Worm (Caenorhabditis elegans) whole organism, midembryonic: ENCODE data around the gene C27A7.9.

Experiments
- T22C8.4 ChIP-seq: fragments of 200-800 bp; sonication (Bioruptor generic); IDR thresholded peaks from 2 replicates; pipeline ENCODE4 v1.3.6; 2022; ENCODE audit warnings: missing genetic modification characterization, missing compliant biosample characterization
- cog-1 ChIP-seq: sonication (generic microtip); optimal IDR thresholded peaks from 2 replicates; lab custom pipeline; 2016; ENCODE audit warnings: missing genetic modification characterization, missing compliant biosample characterization
- flt-1 ChIP-seq: fragments of 200-800 bp; sonication (Bioruptor generic); IDR thresholded peaks from 2 replicates; pipeline ENCODE4 v1.3.6; 2022; ENCODE audit warnings: missing genetic modification characterization, missing compliant biosample characterization
- klf-2 ChIP-seq: fragments of 200-800 bp; sonication (Bioruptor generic); conservative IDR thresholded peaks from 2 replicates; pipeline ENCODE4 v1.3.6; 2022; ENCODE audit warnings: missing genetic modification reagents, missing genetic modification characterization, missing compliant biosample characterization
- med-1 ChIP-seq: sonication (generic microtip); optimal IDR thresholded peaks from 2 replicates; lab custom pipeline; 2017; ENCODE audit warnings: missing genetic modification characterization, mild to moderate bottlenecking, missing compliant biosample characterization, antibody characterized with exemption, missing genetic modification reagents; ENCODE audit not compliant: insufficient read depth
- ref-1 ChIP-seq: fragments of 200-800 bp; sonication (Bioruptor generic); conservative IDR thresholded peaks from 2 replicates; pipeline ENCODE4 v1.3.6; 2022; ENCODE audit warnings: missing genetic modification reagents, missing genetic modification characterization, missing compliant biosample characterization
- tab-1 ChIP-seq: fragments of 200-800 bp; sonication (Bioruptor generic); IDR thresholded peaks from 2 replicates; pipeline ENCODE4 v1.3.6; 2022; ENCODE audit warnings: missing genetic modification characterization, missing compliant biosample characterization
- ztf-23 ChIP-seq: fragments of 200-800 bp; sonication (Bioruptor generic); IDR thresholded peaks from 2 replicates; pipeline ENCODE4 v1.3.6; 2022; ENCODE audit warnings: missing genetic modification reagents, missing genetic modification characterization, missing compliant biosample characterization
- ztf-29 ChIP-seq: fragments of 200-800 bp; sonication (Bioruptor generic); IDR thresholded peaks from 2 replicates; pipeline ENCODE4 v1.3.6; 2022; ENCODE audit warnings: missing genetic modification reagents, missing genetic modification characterization, missing compliant biosample characterization

The C27A7.9 gene

ce11 chrV:12154554-12154953, at the start of gene C27A7.9:
C27A7.9 (minus strand) TSS chrV:12154654.
- TF ChIP-seq ztf-23 (GFP tag; lab: Robert Waterston, UW): no peak
- no peak for TF ChIP-seq T22C8.4
- no peak for TF ChIP-seq klf-2 (GFP tag; lab: Robert Waterston, UW)
- no peak for TF ChIP-seq med-1 (GFP tag; lab: Kevin White, UChicago)
- no peak for TF ChIP-seq ztf-29 (GFP tag; lab: Robert Waterston, UW)
- no peak for TF ChIP-seq cog-1
- TF ChIP-seq flt-1: no peak

ce11 chrV:12199474-12199873, 45.0 kb upstream of the C27A7.9 start:
- TF ChIP-seq ztf-29 (GFP tag; lab: Robert Waterston, UW): no peak
- TF ChIP-seq ztf-23 (GFP tag; lab: Robert Waterston, UW): no peak
- TF ChIP-seq klf-2 (GFP tag; lab: Robert Waterston, UW): no peak
- TF ChIP-seq T22C8.4: no peak
- no peak for TF ChIP-seq tab-1
- TF ChIP-seq flt-1: no peak
- TF ChIP-seq cog-1: no peak
- TF ChIP-seq ref-1 (GFP tag; lab: Robert Waterston, UW): no peak

ce11 chrV:12198545-12198944, 44.1 kb upstream of the C27A7.9 start, which contains the start of gene lon-3:
lon-3 (minus strand) TSS chrV:12198645.
- no peak for TF ChIP-seq ztf-29 (GFP tag; lab: Robert Waterston, UW)
- no peak for TF ChIP-seq ref-1 (GFP tag; lab: Robert Waterston, UW)
- no peak for TF ChIP-seq med-1 (GFP tag; lab: Kevin White, UChicago)
- no peak for TF ChIP-seq tab-1
- TF ChIP-seq ztf-23 (GFP tag; lab: Robert Waterston, UW): no peak
- no peak for TF ChIP-seq cog-1

ce11 chrV:12197748-12198147, 43.3 kb upstream of the C27A7.9 start:
- TF ChIP-seq tab-1 (no peak), klf-2 (GFP tag; lab: Robert Waterston, UW) (no peak), flt-1 (no peak), T22C8.4 (no peak), ztf-23 (GFP tag; lab: Robert Waterston, UW) (no peak), med-1 (GFP tag; lab: Kevin White, UChicago) (no peak)

- TF ChIP-seq klf-2 (GFP tag; lab: Robert Waterston, UW) (no peak), ztf-23 (GFP tag; lab: Robert Waterston, UW) (no peak), cog-1 (no peak), ref-1 (GFP tag; lab: Robert Waterston, UW) (no peak)
Measured at ce11 chrV:12196659-12197058, 42.2 kb upstream of the C27A7.9 start.

ce11 chrV:12195845-12196244, 41.4 kb upstream of the C27A7.9 start, which contains the start of gene ZK836.3:
ZK836.3 (minus strand) TSS chrV:12195945.
- TF ChIP-seq flt-1 (no peak), ztf-29 (GFP tag; lab: Robert Waterston, UW) (no peak), T22C8.4 (no peak), med-1 (GFP tag; lab: Kevin White, UChicago) (no peak), tab-1 (no peak), klf-2 (GFP tag; lab: Robert Waterston, UW) (no peak), cog-1 (no peak)

- TF ChIP-seq tab-1 (no peak), ztf-29 (GFP tag; lab: Robert Waterston, UW) (no peak), ref-1 (GFP tag; lab: Robert Waterston, UW) (no peak), cog-1 (no peak), med-1 (GFP tag; lab: Kevin White, UChicago) (no peak)
Measured at ce11 chrV:12194275-12194674, 39.8 kb upstream of the C27A7.9 start, which contains the start of gene ogdh-2. ogdh-2 (plus strand) TSS chrV:12194507.

- no peak for TF ChIP-seq cog-1
- TF ChIP-seq med-1 (GFP tag; lab: Kevin White, UChicago): no peak
- TF ChIP-seq T22C8.4: no peak
- TF ChIP-seq ref-1 (GFP tag; lab: Robert Waterston, UW): no peak
- no peak for TF ChIP-seq tab-1
- TF ChIP-seq ztf-29 (GFP tag; lab: Robert Waterston, UW): no peak
- TF ChIP-seq ztf-23 (GFP tag; lab: Robert Waterston, UW): no peak
- TF ChIP-seq klf-2 (GFP tag; lab: Robert Waterston, UW): no peak
- no peak for TF ChIP-seq flt-1
Measured at ce11 chrV:12192129-12192528, 37.7 kb upstream of the C27A7.9 start, which contains the start of gene rnp-1. rnp-1 (plus strand) TSS chrV:12192273.

ce11 chrV:12190943-12191569, 36.6 kb upstream of the C27A7.9 start, which contains the start of gene dpy-30:
dpy-30 (plus strand) TSS chrV:12191519.
- TF ChIP-seq ztf-29 (GFP tag; lab: Robert Waterston, UW) (no peak), ztf-23 (GFP tag; lab: Robert Waterston, UW) (no peak), ref-1 (GFP tag; lab: Robert Waterston, UW) (no peak), med-1 (GFP tag; lab: Kevin White, UChicago) (no peak), klf-2 (GFP tag; lab: Robert Waterston, UW) (no peak), tab-1 (no peak), flt-1 (no peak), cog-1 (no peak)

- TF ChIP-seq med-1 (GFP tag; lab: Kevin White, UChicago): no peak
- no peak for TF ChIP-seq cog-1
- no peak for TF ChIP-seq tab-1
- no peak for TF ChIP-seq ref-1 (GFP tag; lab: Robert Waterston, UW)
- no peak for TF ChIP-seq flt-1
Measured at ce11 chrV:12188830-12189229, 34.4 kb upstream of the C27A7.9 start.
